Fruit fly (Drosophila melanogaster): ENCODE results near the gene Ccdc85.

The Ccdc85 gene

DNA sequence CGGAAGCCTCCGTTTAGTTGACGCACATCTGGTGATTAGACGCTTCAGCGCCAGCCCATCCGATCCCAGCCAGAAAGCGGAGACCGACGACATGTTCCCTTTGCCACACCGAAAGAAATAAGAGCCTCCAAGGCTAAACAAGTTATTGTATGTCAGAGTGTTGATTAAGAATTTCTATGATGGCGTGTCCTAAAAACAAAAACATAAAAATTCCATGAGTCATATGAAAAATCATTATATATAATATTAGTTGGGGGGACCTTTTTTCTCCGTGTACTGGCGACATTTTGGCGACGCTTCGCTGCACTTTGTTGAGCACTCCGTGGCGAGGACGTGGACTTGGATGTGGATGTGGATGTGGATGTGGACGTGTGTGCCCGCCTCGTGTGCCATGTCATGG lies 13.7 kb downstream of the Ccdc85 start (continued):
- TF ChIP-seq CG13296 (GFP tag; optimal IDR thresholded peaks at IDR 0.05) (no peak), Awh (GFP tag; IDR thresholded peaks at IDR 0.05) (no peak), CG7928 (GFP tag; optimal IDR thresholded peaks at IDR 0.05) (no peak), Usf (GFP tag; optimal IDR thresholded peaks at IDR 0.05) (no peak), crol (GFP tag; IDR thresholded peaks at IDR 0.05) (no peak), amos (GFP tag; IDR thresholded peaks at IDR 0.05; ENCODE audit: partially characterized antibody) (no peak), CG30431 (GFP tag; optimal IDR thresholded peaks at IDR 0.05) (peak; percentile 18), CG16813 (GFP tag; IDR thresholded peaks at IDR 0.05; ENCODE audit: partially characterized antibody) (no peak), CG10209 (GFP tag; optimal IDR thresholded peaks at IDR 0.05) (peak; percentile 22), dimm (GFP tag; IDR thresholded peaks at IDR 0.05) (no peak), Mrtf (GFP tag; IDR thresholded peaks at IDR 0.05) (0 out of 3 replicates have a peak, but pooled peaks have one; percentile 24), slbo (GFP tag; IDR thresholded peaks at IDR 0.05) (peak; percentile 49), tll (GFP tag; optimal IDR thresholded peaks at IDR 0.05) (no peak), CG4617 (GFP tag; optimal IDR thresholded peaks at IDR 0.05; ENCODE audit: borderline replicate concordance) (no peak), CHES-1-like (GFP tag; optimal IDR thresholded peaks at IDR 0.05) (no peak), CG9727 (GFP tag; optimal IDR thresholded peaks at IDR 0.05) (peak; percentile 35), Bteb2 (GFP tag; optimal IDR thresholded peaks at IDR 0.05) (no peak), CG4404 (GFP tag; IDR thresholded peaks at IDR 0.05) (0 out of 2 replicates have a peak, but pooled peaks have one; percentile 37), CG9609 (GFP tag; optimal IDR thresholded peaks at IDR 0.05) (no peak), ara (GFP tag; IDR thresholded peaks at IDR 0.05) (peak; percentile 48), CG4360 (GFP tag; IDR thresholded peaks at IDR 0.05) (no peak), lmd (GFP tag; IDR thresholded peaks at IDR 0.05) (peak; percentile 44; the same call in 1 of the 2 replicates), cg (GFP tag; optimal IDR thresholded peaks at IDR 0.05) (no peak), lov (optimal IDR thresholded peaks at IDR 0.05) (no peak), lov (GFP tag; IDR thresholded peaks at IDR 0.05) (no peak), CG5953 (GFP tag; IDR thresholded peaks at IDR 0.05) (no peak), Lpt (GFP tag; optimal IDR thresholded peaks at IDR 0.05) (no peak), luna (GFP tag; optimal IDR thresholded peaks at IDR 0.05) (no peak), z (GFP tag; IDR thresholded peaks at IDR 0.05) (no peak), HmgD (GFP tag; optimal IDR thresholded peaks at IDR 0.05) (no peak), Xbp1 (GFP tag; optimal IDR thresholded peaks at IDR 0.05) (peak; percentile 42), Gsc (GFP tag; IDR thresholded peaks at IDR 0.05) (no peak), tio (GFP tag; optimal IDR thresholded peaks at IDR 0.05) (no peak), zfh1 (GFP tag; IDR thresholded peaks at IDR 0.05) (peak; percentile 68), Max (GFP tag; optimal IDR thresholded peaks at IDR 0.05) (no peak), nom (GFP tag; optimal IDR thresholded peaks at IDR 0.05) (no peak), E2f1 (GFP tag; IDR thresholded peaks at IDR 0.05) (no peak), PHDP (tag; optimal IDR thresholded peaks at IDR 0.05) (peak; percentile 26), Hr3 (GFP tag; optimal IDR thresholded peaks at IDR 0.05) (peak; percentile 12), ci (GFP tag; IDR thresholded peaks at IDR 0.05) (peak; percentile 65; the same call in 1 of the 3 replicates), CTCF (GFP tag; optimal IDR thresholded peaks at IDR 0.05) (no peak), Ssrp (tag; optimal IDR thresholded peaks at IDR 0.05) (peak; percentile 35), CG1602 (GFP tag; optimal IDR thresholded peaks at IDR 0.05) (no peak), gcm2 (GFP tag; optimal IDR thresholded peaks at IDR 0.05) (no peak), nmo (GFP tag; optimal IDR thresholded peaks at IDR 0.05) (peak; percentile 33), CG5180 (GFP tag; optimal IDR thresholded peaks at IDR 0.05) (no peak), Drgx (GFP tag; IDR thresholded peaks at IDR 0.05) (peak; percentile 76), CG11398 (GFP tag; optimal IDR thresholded peaks at IDR 0.05) (no peak), kay (GFP tag; optimal IDR thresholded peaks at IDR 0.05) (no peak), gem (tag; optimal IDR thresholded peaks at IDR 0.05) (no peak), twi (tag; optimal IDR thresholded peaks at IDR 0.05) (no peak), CG17361 (GFP tag; IDR thresholded peaks at IDR 0.05) (0 out of 3 replicates have a peak, but pooled peaks have one; percentile 36), sima (GFP tag; optimal IDR thresholded peaks at IDR 0.05) (no peak)

All from whole organism, embryonic.